Fruit fly (Drosophila melanogaster) whole organism, wandering third instar larva: ENCODE measurements around the gene CG12680.

Experiments used
- br ChIP-seq: fragments of 200-800 bp; sonication (Bioruptor generic); optimal IDR thresholded peaks from 2 replicates; lab custom pipeline; 2016; ENCODE audit warnings: missing biosample characterization, missing genetic modification characterization
- sv ChIP-seq: fragments of 200-800 bp; sonication (Bioruptor generic); optimal IDR thresholded peaks from 3 replicates; lab custom pipeline; 2016; ENCODE audit warnings: missing biosample characterization, missing genetic modification characterization

dm6 chrX:5002748-5003147 lies 5.5 kb downstream of the CG12680 start:
- no peak for TF ChIP-seq br (GFP tag; lab: Kevin White, UChicago)
- TF ChIP-seq sv (GFP tag; lab: Kevin White, UChicago), result no peak
